Fruit fly (Drosophila melanogaster): ENCODE results near the gene CG12170.
A peak's percentile ranks its signal among the peaks of the same experiment; 100 is the strongest.

The CG12170 gene

dm6 chr3R:5636519-5637430 is at the start of gene CG12170, which contains the start of gene CG31548 (continued):
- peak; percentile 46 for TF ChIP-seq Hr3 (GFP tag; optimal IDR thresholded peaks at IDR 0.05)
- TF ChIP-seq CG3281 (GFP tag; optimal IDR thresholded peaks at IDR 0.05): peak; percentile 40
- TF ChIP-seq sqz (GFP tag; optimal IDR thresholded peaks at IDR 0.05): no peak
- TF ChIP-seq CG10462 (GFP tag; optimal IDR thresholded peaks at IDR 0.05): peak; percentile 39
- no peak for TF ChIP-seq pho (GFP tag; optimal IDR thresholded peaks at IDR 0.05)
- peak; percentile 3 for TF ChIP-seq CG5245 (GFP tag; optimal IDR thresholded peaks at IDR 0.05)
- no peak for TF ChIP-seq pros (GFP tag; optimal IDR thresholded peaks at IDR 0.05)
- peak; percentile 5 for TF ChIP-seq bab2 (GFP tag; optimal IDR thresholded peaks at IDR 0.05)
- TF ChIP-seq mirr (GFP tag; optimal IDR thresholded peaks at IDR 0.05): no peak
- peak; percentile 72 for TF ChIP-seq CG18262 (tag; optimal IDR thresholded peaks at IDR 0.05)
- no peak for TF ChIP-seq CG17568 (GFP tag; optimal IDR thresholded peaks at IDR 0.05)
- TF ChIP-seq sr (GFP tag; IDR thresholded peaks at IDR 0.05): no peak
- peak; percentile 77 for TF ChIP-seq CG2712 (tag; optimal IDR thresholded peaks at IDR 0.05)
- no peak for TF ChIP-seq Taf1 (GFP tag; IDR thresholded peaks at IDR 0.05)
- no peak for TF ChIP-seq eve (GFP tag; optimal IDR thresholded peaks at IDR 0.05)
- TF ChIP-seq CG12391 (tag; optimal IDR thresholded peaks at IDR 0.05): peak; percentile 78
- TF ChIP-seq Dbx (GFP tag; IDR thresholded peaks at IDR 0.05): no peak
- TF ChIP-seq Mad (GFP tag; optimal IDR thresholded peaks at IDR 0.05): no peak
- TF ChIP-seq CG7357 (GFP tag; IDR thresholded peaks at IDR 0.05): no peak
- TF ChIP-seq klu (GFP tag; IDR thresholded peaks at IDR 0.05): no peak
- TF ChIP-seq CG17802 (tag; optimal IDR thresholded peaks at IDR 0.05): no peak
- TF ChIP-seq trh (GFP tag; optimal IDR thresholded peaks at IDR 0.05): no peak
- TF ChIP-seq CG32767 (GFP tag; IDR thresholded peaks at IDR 0.05): no peak
- TF ChIP-seq psq (GFP tag; optimal IDR thresholded peaks at IDR 0.05): no peak
- peak; percentile 30 for TF ChIP-seq CG10654 (GFP tag; optimal IDR thresholded peaks at IDR 0.05)
- no peak for TF ChIP-seq CG6175 (GFP tag; IDR thresholded peaks at IDR 0.05)
- no peak for TF ChIP-seq CG5180 (GFP tag; optimal IDR thresholded peaks at IDR 0.05)
- no peak for TF ChIP-seq emc (GFP tag; optimal IDR thresholded peaks at IDR 0.05)
- no peak for TF ChIP-seq CG34376 (GFP tag; optimal IDR thresholded peaks at IDR 0.05)
- TF ChIP-seq Opbp (GFP tag; IDR thresholded peaks at IDR 0.05; ENCODE audit: partially characterized antibody): no peak
- no peak for TF ChIP-seq fru (optimal IDR thresholded peaks at IDR 0.05)
- no peak for TF ChIP-seq HLH54F (GFP tag; optimal IDR thresholded peaks at IDR 0.05)
- no peak for TF ChIP-seq Hr51 (GFP tag; optimal IDR thresholded peaks at IDR 0.05)
- TF ChIP-seq CG18619 (GFP tag; optimal IDR thresholded peaks at IDR 0.05): no peak
- no peak for TF ChIP-seq CG9876 (GFP tag; optimal IDR thresholded peaks at IDR 0.05)
- TF ChIP-seq az2 (GFP tag; optimal IDR thresholded peaks at IDR 0.05): peak; percentile 56
- TF ChIP-seq Awh (GFP tag; IDR thresholded peaks at IDR 0.05): no peak
- TF ChIP-seq CG7556 (GFP tag; optimal IDR thresholded peaks at IDR 0.05): no peak
- TF ChIP-seq exex (tag; optimal IDR thresholded peaks at IDR 0.05): no peak
- TF ChIP-seq Nf-YC (tag; optimal IDR thresholded peaks at IDR 0.05): no peak
- no peak for TF ChIP-seq sim (GFP tag; IDR thresholded peaks at IDR 0.05)
- TF ChIP-seq zf30C (GFP tag; optimal IDR thresholded peaks at IDR 0.05): no peak
- TF ChIP-seq Atf-2 (GFP tag; optimal IDR thresholded peaks at IDR 0.05): no peak
- TF ChIP-seq nom (GFP tag; optimal IDR thresholded peaks at IDR 0.05): no peak
- TF ChIP-seq CG15011 (GFP tag; optimal IDR thresholded peaks at IDR 0.05): no peak
- no peak for TF ChIP-seq nau (GFP tag; optimal IDR thresholded peaks at IDR 0.05)
- no peak for TF ChIP-seq jing (GFP tag; optimal IDR thresholded peaks at IDR 0.05)
- peak; percentile 59; the same call in 1 of the 2 replicates for TF ChIP-seq CG32532 (GFP tag; IDR thresholded peaks at IDR 0.05)
- TF ChIP-seq HLHmδ (GFP tag; optimal IDR thresholded peaks at IDR 0.05): no peak
- TF ChIP-seq Lhr (GFP tag; optimal IDR thresholded peaks at IDR 0.05): peak; percentile 19
